Worm (Caenorhabditis elegans) whole organism, L1 larva: ENCODE results near the gene R10E8.6.

Experiments
- ceh-63 ChIP-seq: fragments of 200-800 bp; sonication (Bioruptor generic); optimal IDR thresholded peaks from 2 replicates; lab custom pipeline; 2018; ENCODE audit warnings: mild to moderate bottlenecking, missing genetic modification characterization, missing compliant biosample characterization
- lin-15B ChIP-seq: fragments of 150-350 bp; sonication (generic microtip); optimal IDR thresholded peaks from 3 replicates; lab custom pipeline; 2014; ENCODE audit warnings: missing biosample characterization, missing genetic modification characterization
- snpc-4 ChIP-seq: fragments of 150-350 bp; optimal IDR thresholded peaks from 2 replicates; lab custom pipeline; 2014; ENCODE audit warnings: missing biosample characterization, missing genetic modification characterization
- unc-62 ChIP-seq: fragments of 150-350 bp; optimal IDR thresholded peaks from 2 replicates; lab custom pipeline; 2014; ENCODE audit warnings: missing biosample characterization, missing genetic modification reagents, missing genetic modification characterization
- zag-1 ChIP-seq: fragments of 150-350 bp; optimal IDR thresholded peaks from 2 replicates; lab custom pipeline; 2014; ENCODE audit warnings: missing biosample characterization, missing genetic modification characterization

DNA sequence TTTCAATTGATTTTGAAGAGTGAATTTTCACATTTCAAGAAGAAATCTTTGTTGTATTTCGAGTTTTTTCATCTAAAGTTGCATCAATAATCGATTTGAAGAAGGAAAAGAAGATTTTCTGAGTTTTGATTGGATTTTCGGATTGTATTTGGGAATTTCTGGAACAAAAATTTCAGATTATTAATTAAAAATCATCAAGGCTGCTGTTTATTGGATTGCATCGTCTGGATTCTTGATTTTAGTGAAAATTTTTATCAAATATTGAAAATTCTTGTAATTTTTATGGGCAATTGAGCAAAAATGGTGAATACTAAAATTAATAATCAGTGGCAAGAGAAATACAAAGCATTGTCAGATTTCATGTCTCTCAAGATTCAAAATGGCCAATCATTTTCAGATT lies 32.3 kb upstream of the R10E8.6 start, which contains the start of gene Y51A2A.5:
- TF ChIP-seq ceh-63 (GFP tag; lab: Kevin White, UChicago) (no peak), zag-1 (no peak), unc-62 (GFP tag; lab: Kevin White, UChicago) (no peak), lin-15B (tag; lab: Kevin White, UChicago) (no peak), snpc-4 (tag; lab: Kevin White, UChicago) (no peak)
